Worm (Caenorhabditis elegans): ENCODE data around the gene K02F3.2.

- TF ChIP-seq F49E8.2 (tag; optimal IDR thresholded peaks at IDR 0.05; ENCODE audit: insufficient read depth) = no peak
- no peak for TF ChIP-seq ceh-40 (GFP tag; IDR thresholded peaks at IDR 0.05)
- no peak for TF ChIP-seq cebp-1 (GFP tag; IDR thresholded peaks at IDR 0.05)
- no peak for TF ChIP-seq cebp-1 (tag; optimal IDR thresholded peaks at IDR 0.05)
- TF ChIP-seq him-1 (tag; optimal IDR thresholded peaks at IDR 0.05) = no peak
- no peak for TF ChIP-seq nhr-27 (tag; optimal IDR thresholded peaks at IDR 0.05)
- TF ChIP-seq unc-130 (GFP tag; optimal IDR thresholded peaks at IDR 0.05) = no peak
- TF ChIP-seq lsl-1 (GFP tag; optimal IDR thresholded peaks at IDR 0.05) = no peak
- no peak for TF ChIP-seq snpc-1.1 (tag; optimal IDR thresholded peaks at IDR 0.05; ENCODE audit: insufficient read depth)
- TF ChIP-seq nhr-90 (tag; optimal IDR thresholded peaks at IDR 0.05) = no peak
- TF ChIP-seq Y67H2A.10 (GFP tag; conservative IDR thresholded peaks at IDR 0.05) = no peak
- TF ChIP-seq unc-62 (GFP tag; optimal IDR thresholded peaks at IDR 0.05) = no peak
Observed at ce11 chrIII:861819-862356, 16.2 kb downstream of the K02F3.2 start, which contains the start of gene arx-4.
